Fruit fly (Drosophila melanogaster) whole organism, embryonic: Measurements from ENCODE around the gene Srp14.
A peak's percentile ranks its signal among the peaks of the same experiment; 100 is the strongest.

ENCODE experiments used
- CG10979 ChIP-seq: fragments of 200-800 bp; sonication (Bioruptor generic); optimal IDR thresholded peaks from 2 replicates; lab custom pipeline; 2018; ENCODE audit warnings: missing biosample characterization, mild to moderate bottlenecking, missing genetic modification characterization, moderate library complexity
- CG11696 ChIP-seq: fragments of 200-800 bp; sonication (Bioruptor generic); IDR thresholded peaks from 2 replicates; pipeline ENCODE4 v1.3.6; 2022; ENCODE audit warnings: missing biosample characterization, missing genetic modification characterization
- CG12155 ChIP-seq: fragments of 200-800 bp; sonication (Bioruptor generic); optimal IDR thresholded peaks from 3 replicates; lab custom pipeline; 2016; ENCODE audit warnings: missing biosample characterization, missing genetic modification characterization
- CG13894 ChIP-seq: fragments of 200-800 bp; sonication (Bioruptor generic); optimal IDR thresholded peaks from 3 replicates; lab custom pipeline; 2018; ENCODE audit warnings: missing biosample characterization, mild to moderate bottlenecking, missing genetic modification characterization, moderate library complexity
- CG15601 ChIP-seq: fragments of 200-800 bp; sonication (Bioruptor generic); optimal IDR thresholded peaks from 3 replicates; lab custom pipeline; 2019; ENCODE audit warnings: missing biosample characterization, mild to moderate bottlenecking, missing genetic modification characterization, moderate library complexity
- CG15696 ChIP-seq: fragments of 200-800 bp; sonication (Bioruptor generic); optimal IDR thresholded peaks from 2 replicates; lab custom pipeline; 2019; ENCODE audit warnings: missing biosample characterization, mild to moderate bottlenecking, missing genetic modification characterization, moderate library complexity
- CG17359 ChIP-seq: fragments of 200-800 bp; sonication (Bioruptor generic); optimal IDR thresholded peaks from 3 replicates; lab custom pipeline; 2018; ENCODE audit warnings: missing biosample characterization, mild to moderate bottlenecking, missing genetic modification characterization, moderate library complexity
- CG17802 ChIP-seq: fragments of 200-800 bp; sonication (Bioruptor generic); optimal IDR thresholded peaks from 2 replicates; lab custom pipeline; 2018; ENCODE audit warnings: missing biosample characterization, mild to moderate bottlenecking, missing genetic modification characterization, moderate library complexity
- CG31441 ChIP-seq: fragments of 200-800 bp; sonication (Bioruptor generic); IDR thresholded peaks from 2 replicates; pipeline ENCODE4 v1.3.6; 2022; ENCODE audit warnings: missing biosample characterization, missing genetic modification characterization
- CG32532 ChIP-seq: fragments of 200-800 bp; sonication (Bioruptor generic); IDR thresholded peaks from 2 replicates; pipeline ENCODE4 v1.3.6; 2022; ENCODE audit warnings: missing biosample characterization, missing genetic modification characterization
- CG33557 ChIP-seq: fragments of 200-800 bp; sonication (Bioruptor generic); optimal IDR thresholded peaks from 2 replicates; lab custom pipeline; 2019; ENCODE audit warnings: missing biosample characterization, mild to moderate bottlenecking, missing genetic modification characterization, moderate library complexity
- CG4424 ChIP-seq: fragments of 200-800 bp; sonication (Bioruptor generic); optimal IDR thresholded peaks from 3 replicates; lab custom pipeline; 2016; ENCODE audit warnings: missing biosample characterization, missing genetic modification characterization
- CG5245 ChIP-seq: fragments of 200-800 bp; sonication (Bioruptor generic); optimal IDR thresholded peaks from 3 replicates; lab custom pipeline; 2016; ENCODE audit warnings: missing biosample characterization, missing genetic modification characterization
- CG6765 ChIP-seq: fragments of 200-800 bp; sonication (Bioruptor generic); optimal IDR thresholded peaks from 3 replicates; lab custom pipeline; 2017; ENCODE audit warnings: missing biosample characterization, mild to moderate bottlenecking, missing genetic modification characterization
- CG7372 ChIP-seq: fragments of 200-800 bp; sonication (Bioruptor generic); IDR thresholded peaks from 2 replicates; pipeline ENCODE4 v1.3.6; 2022; ENCODE audit warnings: missing biosample characterization, missing genetic modification characterization
- CG7963 ChIP-seq: fragments of 200-800 bp; sonication (Bioruptor generic); IDR thresholded peaks from 3 replicates; pipeline ENCODE4 v1.3.6; 2022; ENCODE audit warnings: missing biosample characterization, missing genetic modification characterization; ENCODE audit not compliant: partially characterized antibody
- CG7987 ChIP-seq: fragments of 200-800 bp; sonication (Bioruptor generic); optimal IDR thresholded peaks from 2 replicates; lab custom pipeline; 2018; ENCODE audit warnings: missing biosample characterization, mild to moderate bottlenecking, missing genetic modification characterization, moderate library complexity
- CG9817 ChIP-seq: fragments of 200-800 bp; sonication (Bioruptor generic); optimal IDR thresholded peaks from 2 replicates; lab custom pipeline; 2018; ENCODE audit warnings: missing biosample characterization, mild to moderate bottlenecking, missing genetic modification characterization, moderate library complexity
- Elba2 ChIP-seq: fragments of 200-800 bp; sonication (Bioruptor generic); optimal IDR thresholded peaks from 3 replicates; lab custom pipeline; 2016; ENCODE audit warnings: missing biosample characterization, missing genetic modification characterization
- HLH4C ChIP-seq: fragments of 200-800 bp; sonication (Bioruptor generic); IDR thresholded peaks from 3 replicates; pipeline ENCODE4 v1.3.6; 2022; ENCODE audit warnings: missing biosample characterization, missing genetic modification characterization; ENCODE audit not compliant: partially characterized antibody
- Myb ChIP-seq: fragments of 200-800 bp; sonication (Bioruptor generic); optimal IDR thresholded peaks from 2 replicates; lab custom pipeline; 2016; ENCODE audit warnings: missing biosample characterization, missing genetic modification characterization
- NK7.1 ChIP-seq: fragments of 200-800 bp; sonication (Bioruptor generic); optimal IDR thresholded peaks from 3 replicates; lab custom pipeline; 2016; ENCODE audit warnings: missing biosample characterization, missing genetic modification characterization
- Nf-YA ChIP-seq: fragments of 200-800 bp; sonication (Bioruptor generic); IDR thresholded peaks from 2 replicates; pipeline ENCODE4 v1.3.6; 2022; ENCODE audit warnings: missing biosample characterization, missing genetic modification characterization
- PHDP ChIP-seq: fragments of 200-800 bp; sonication (Bioruptor generic); optimal IDR thresholded peaks from 3 replicates; lab custom pipeline; 2018; ENCODE audit warnings: missing biosample characterization, mild to moderate bottlenecking, missing genetic modification characterization, moderate library complexity
- Poxn ChIP-seq: fragments of 200-800 bp; sonication (Bioruptor generic); IDR thresholded peaks from 2 replicates; pipeline ENCODE4 v1.3.6; 2022; ENCODE audit warnings: missing biosample characterization, missing genetic modification characterization
- Ravus ChIP-seq: fragments of 200-800 bp; sonication (Bioruptor generic); IDR thresholded peaks from 2 replicates; pipeline ENCODE4 v1.3.6; 2022; ENCODE audit warnings: missing biosample characterization, missing genetic modification characterization
- Scr ChIP-seq: fragments of 200-800 bp; sonication (Bioruptor generic); IDR thresholded peaks from 2 replicates; pipeline ENCODE4 v1.3.6; 2022; ENCODE audit warnings: missing biosample characterization, missing genetic modification characterization; ENCODE audit not compliant: partially characterized antibody
- Xrp1 ChIP-seq: fragments of 200-800 bp; sonication (Bioruptor generic); IDR thresholded peaks from 2 replicates; pipeline ENCODE4 v1.3.6; 2022; ENCODE audit warnings: missing biosample characterization, missing genetic modification characterization
- bowl ChIP-seq: fragments of 200-800 bp; sonication (Bioruptor generic); IDR thresholded peaks from 2 replicates; pipeline ENCODE4 v1.3.6; 2022; ENCODE audit warnings: missing biosample characterization, missing genetic modification characterization
- crol ChIP-seq: fragments of 200-800 bp; sonication (Bioruptor generic); IDR thresholded peaks from 2 replicates; pipeline ENCODE4 v1.3.6; 2022; ENCODE audit warnings: missing biosample characterization, missing genetic modification characterization
- dm ChIP-seq: fragments of 200-800 bp; sonication (Bioruptor generic); optimal IDR thresholded peaks from 3 replicates; lab custom pipeline; 2016; ENCODE audit warnings: missing biosample characterization, missing genetic modification characterization
- fd96Cb ChIP-seq: fragments of 200-800 bp; sonication (Bioruptor generic); optimal IDR thresholded peaks from 2 replicates; lab custom pipeline; 2018; ENCODE audit warnings: missing biosample characterization, mild to moderate bottlenecking, missing genetic modification characterization, moderate library complexity
- fru ChIP-seq: fragments of >200 bp; optimal IDR thresholded peaks from 2 replicates; lab custom pipeline; 2017
- ftz-f1 ChIP-seq: fragments of 200-800 bp; sonication (Bioruptor generic); optimal IDR thresholded peaks from 2 replicates; lab custom pipeline; 2016; ENCODE audit warnings: missing biosample characterization, missing genetic modification characterization
- grau ChIP-seq: fragments of 200-800 bp; optimal IDR thresholded peaks from 3 replicates; lab custom pipeline; 2019; ENCODE audit warnings: missing biosample characterization, mild to moderate bottlenecking, missing genetic modification characterization, moderate library complexity
- gsb ChIP-seq: fragments of 200-800 bp; sonication (Bioruptor generic); IDR thresholded peaks from 2 replicates; pipeline ENCODE4 v1.3.6; 2022; ENCODE audit warnings: missing biosample characterization, missing genetic modification characterization
- inv ChIP-seq: fragments of 200-800 bp; sonication (Bioruptor generic); IDR thresholded peaks from 2 replicates; pipeline ENCODE4 v1.3.6; 2022; ENCODE audit warnings: missing biosample characterization, missing genetic modification characterization; ENCODE audit not compliant: partially characterized antibody
- kah ChIP-seq: fragments of 200-800 bp; sonication (Bioruptor generic); optimal IDR thresholded peaks from 2 replicates; lab custom pipeline; 2018; ENCODE audit warnings: missing biosample characterization, mild to moderate bottlenecking, missing genetic modification characterization
- lov ChIP-seq, 2 experiments: fragments of 200-800 bp in 1 of 2; fragments of >200 bp in 1 of 2; sonication (Bioruptor generic) in 1 of 2; IDR thresholded peaks in 1 of 2; optimal IDR thresholded peaks in 1 of 2; 2 replicates in 1 of 2; 3 replicates in 1 of 2; pipeline versions ENCODE4 v1.3.6 to Lab custom; 2017 to 2022; ENCODE audit warnings: missing biosample characterization in 1 of 2, missing genetic modification characterization in 1 of 2
- mld ChIP-seq: fragments of 200-800 bp; sonication (Bioruptor generic); IDR thresholded peaks from 3 replicates; pipeline ENCODE4 v1.3.6; 2022; ENCODE audit warnings: missing biosample characterization, missing genetic modification characterization; ENCODE audit not compliant: partially characterized antibody
- pho ChIP-seq: fragments of 200-800 bp; sonication (Bioruptor generic); optimal IDR thresholded peaks from 2 replicates; lab custom pipeline; 2016; ENCODE audit warnings: missing biosample characterization, missing genetic modification characterization
- scrt ChIP-seq: fragments of 200-800 bp; sonication (Bioruptor generic); optimal IDR thresholded peaks from 2 replicates; lab custom pipeline; 2018; ENCODE audit warnings: missing biosample characterization, mild to moderate bottlenecking, missing genetic modification characterization, moderate library complexity
- sd ChIP-seq: fragments of 200-800 bp; sonication (Bioruptor generic); optimal IDR thresholded peaks from 3 replicates; lab custom pipeline; 2018; ENCODE audit warnings: missing biosample characterization, mild to moderate bottlenecking, missing genetic modification characterization, moderate library complexity
- tll ChIP-seq, 2 experiments: fragments of 200-800 bp in 1 of 2; fragments of >200 bp in 1 of 2; sonication (Bioruptor generic) in 1 of 2; optimal IDR thresholded peaks; 2 replicates each; lab custom pipeline; 2017 to 2019; ENCODE audit warnings: missing biosample characterization in 2 of 2, missing genetic modification characterization in 2 of 2, mild to moderate bottlenecking in 1 of 2, moderate library complexity in 1 of 2
- tup ChIP-seq: fragments of 200-800 bp; sonication (Bioruptor generic); optimal IDR thresholded peaks from 2 replicates; lab custom pipeline; 2016; ENCODE audit warnings: missing biosample characterization, mild to moderate bottlenecking, missing genetic modification characterization, moderate library complexity
- usp ChIP-seq: fragments of >200 bp; optimal IDR thresholded peaks from 2 replicates; lab custom pipeline; 2017; ENCODE audit warnings: missing biosample characterization, missing genetic modification characterization
- wek ChIP-seq: fragments of 200-800 bp; sonication (Bioruptor generic); optimal IDR thresholded peaks from 3 replicates; lab custom pipeline; 2018; ENCODE audit warnings: missing biosample characterization, mild to moderate bottlenecking, missing genetic modification characterization, moderate library complexity

Gene Srp14

dm6 chr3R:20592517-20593462 is 12.9 kb downstream of the Srp14 start, which contains the start of the genes Pus1 and bon (continued):
- TF ChIP-seq PHDP (tag; lab: Kevin White, UChicago) (no peak), CG15696 (tag; lab: Kevin White, UChicago) (no peak), mld (GFP tag; lab: Robert Waterston, UW) (no peak), gsb (GFP tag; lab: Robert Waterston, UW) (no peak), Ravus (GFP tag; lab: Robert Waterston, UW) (no peak), CG5245 (no peak), CG12155 (peak; percentile 52), NK7.1 (no peak), grau (tag; lab: Kevin White, UChicago) (no peak), CG17802 (tag; lab: Kevin White, UChicago) (no peak), ftz-f1 (GFP tag; lab: Kevin White, UChicago) (peak; percentile 85), CG33557 (no peak), fd96Cb (tag; lab: Kevin White, UChicago) (no peak), Xrp1 (GFP tag; lab: Robert Waterston, UW) (no peak), CG10979 (tag; lab: Kevin White, UChicago) (no peak), CG7963 (no peak), HLH4C (GFP tag; lab: Robert Waterston, UW) (no peak), crol (no peak), Poxn (GFP tag; lab: Robert Waterston, UW) (no peak), CG17359 (tag; lab: Kevin White, UChicago) (no peak), dm (GFP tag; lab: Kevin White, UChicago) (peak; percentile 53), CG4424 (GFP tag; lab: Kevin White, UChicago) (no peak), sd (tag; lab: Kevin White, UChicago) (peak; percentile 68), fru (lab: Kevin White, UChicago) (no peak), pho (GFP tag; lab: Kevin White, UChicago) (peak; percentile 31), Scr (peak; percentile 39), CG11696 (no peak), tll (GFP tag; optimal IDR thresholded peaks at IDR 0.05; lab: Kevin White, UChicago) (no peak), Myb (peak; percentile 65), CG7372 (GFP tag; lab: Robert Waterston, UW) (no peak), bowl (no peak), lov (optimal IDR thresholded peaks at IDR 0.05; lab: Kevin White, UChicago) (no peak), lov (GFP tag; IDR thresholded peaks at IDR 0.05; lab: Robert Waterston, UW) (no peak), usp (no peak), wek (no peak), CG7987 (GFP tag; lab: Kevin White, UChicago) (peak; percentile 32), CG15601 (tag; lab: Kevin White, UChicago) (peak; percentile 14), CG9817 (tag; lab: Kevin White, UChicago) (no peak), CG32532 (GFP tag; lab: Robert Waterston, UW) (peak; percentile 37; the same call in 1 of the 2 replicates), Elba2 (GFP tag; lab: Kevin White, UChicago) (no peak), scrt (GFP tag; lab: Kevin White, UChicago) (no peak), kah (GFP tag; lab: Kevin White, UChicago) (no peak), tup (GFP tag; lab: Kevin White, UChicago) (no peak), inv (GFP tag; lab: Robert Waterston, UW) (no peak), Nf-YA (GFP tag; lab: Robert Waterston, UW) (0 out of 2 replicates have a peak, but pooled peaks have one; percentile 8), CG31441 (GFP tag; lab: Robert Waterston, UW) (0 out of 2 replicates have a peak, but pooled peaks have one; percentile 21), CG13894 (no peak), CG6765 (GFP tag; lab: Kevin White, UChicago) (no peak)
